Worm (Caenorhabditis elegans): ENCODE data around the gene Y2H9A.6.

Y2H9A.6 gene

DNA sequence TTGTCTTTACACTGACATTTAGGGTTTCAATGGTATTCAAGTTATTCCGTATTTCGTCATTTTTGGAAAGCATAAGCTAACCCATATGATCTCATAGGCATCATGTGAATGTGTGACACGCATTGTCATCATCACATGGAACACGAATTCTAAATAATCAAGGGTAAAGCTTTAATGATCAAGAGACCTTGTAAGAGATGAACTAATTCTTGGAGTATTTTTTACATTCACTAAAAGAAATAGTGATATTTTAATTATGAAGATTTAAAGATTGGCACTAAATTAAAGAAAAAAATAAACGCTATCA is 31.7 kb upstream of the Y2H9A.6 start:
- TF ChIP-seq Y53G8AR.9 (GFP tag; conservative IDR thresholded peaks at IDR 0.05) = no peak
- no peak for TF ChIP-seq Y53F4B.3 (GFP tag; IDR thresholded peaks at IDR 0.05)

- TF ChIP-seq nhr-179 (tag; optimal IDR thresholded peaks at IDR 0.05) (no peak), lin-35 (GFP tag; optimal IDR thresholded peaks at IDR 0.05) (no peak), nhr-80 (tag; optimal IDR thresholded peaks at IDR 0.05) (no peak), pbrm-1 (GFP tag; IDR thresholded peaks at IDR 0.05) (no peak), C17E4.6 (GFP tag; IDR thresholded peaks at IDR 0.05) (no peak), T07F8.4 (tag; optimal IDR thresholded peaks at IDR 0.05) (no peak), F39B2.1 (GFP tag; IDR thresholded peaks at IDR 0.05) (no peak), dpl-1 (GFP tag; optimal IDR thresholded peaks at IDR 0.05) (no peak), madf-6 (GFP tag; IDR thresholded peaks at IDR 0.05) (no peak), Y67H2A.10 (GFP tag; conservative IDR thresholded peaks at IDR 0.05) (no peak), bed-1 (GFP tag; IDR thresholded peaks at IDR 0.05) (no peak), F10E7.11 (tag; optimal IDR thresholded peaks at IDR 0.05) (no peak), ceh-58 (GFP tag; IDR thresholded peaks at IDR 0.05) (no peak), Y56A3A.18 (GFP tag; IDR thresholded peaks at IDR 0.05) (no peak), C06A6.2 (GFP tag; conservative IDR thresholded peaks at IDR 0.05) (no peak), hsf-1 (GFP tag; IDR thresholded peaks at IDR 0.05) (no peak), attf-3 (GFP tag; conservative IDR thresholded peaks at IDR 0.05) (no peak), dpff-1 (tag; optimal IDR thresholded peaks at IDR 0.05) (no peak), ztf-26 (tag; optimal IDR thresholded peaks at IDR 0.05) (no peak)
These were observed 30.3 kb upstream of the Y2H9A.6 start for ce11 chrV:13413301-13413700.

DNA sequence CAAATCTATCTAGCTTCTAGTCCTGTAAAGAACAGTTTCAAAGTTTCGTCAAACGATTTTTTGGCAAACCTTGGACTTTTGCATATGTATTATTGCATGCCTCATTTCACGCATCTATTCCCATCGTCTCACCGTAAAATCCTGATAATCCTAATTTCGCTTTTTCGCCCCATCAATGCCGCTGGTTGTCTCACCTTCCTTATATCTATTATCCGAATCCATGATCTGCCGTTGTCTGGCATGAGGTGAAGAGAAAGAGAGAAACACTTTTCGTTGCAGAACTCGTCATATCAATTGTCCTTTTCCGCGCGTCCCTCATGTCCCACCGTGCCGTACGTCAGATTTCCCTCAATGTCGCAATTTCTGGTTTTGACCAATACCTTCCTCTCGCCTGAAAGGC is 29.1 kb upstream of the Y2H9A.6 start, which contains the start of gene cut-2:
Gene cut-2, plus strand, starts transcription at position 365 of the 400 bp plus-strand sequence.
- no peak for TF ChIP-seq repo-1 (tag; optimal IDR thresholded peaks at IDR 0.05)
- no peak for TF ChIP-seq T07F8.4 (tag; optimal IDR thresholded peaks at IDR 0.05)
- no peak for TF ChIP-seq sptf-2 (GFP tag; optimal IDR thresholded peaks at IDR 0.05)
- no peak for TF ChIP-seq tbp1 (GFP tag; optimal IDR thresholded peaks at IDR 0.05)
- TF ChIP-seq sea-2 (GFP tag; IDR thresholded peaks at IDR 0.05) = no peak
- TF ChIP-seq nhr-27 (tag; optimal IDR thresholded peaks at IDR 0.05) = no peak
- TF ChIP-seq hlh-26 (GFP tag; conservative IDR thresholded peaks at IDR 0.05) = no peak
- no peak for TF ChIP-seq F23B12.7 (tag; optimal IDR thresholded peaks at IDR 0.05; ENCODE audit: insufficient read depth)
- TF ChIP-seq F22D6.2 (tag; optimal IDR thresholded peaks at IDR 0.05) = no peak
- no peak for TF ChIP-seq dpff-1 (tag; optimal IDR thresholded peaks at IDR 0.05)
- no peak for TF ChIP-seq ekl-4 (GFP tag; IDR thresholded peaks at IDR 0.05)
- no peak for TF ChIP-seq D2030.7 (GFP tag; IDR thresholded peaks at IDR 0.05)
- no peak for TF ChIP-seq snpc-1.3 (tag; optimal IDR thresholded peaks at IDR 0.05; ENCODE audit: insufficient read depth)
- no peak for TF ChIP-seq snpc-3.4 (tag; optimal IDR thresholded peaks at IDR 0.05)
- TF ChIP-seq B0336.3 (GFP tag; IDR thresholded peaks at IDR 0.05) = no peak

DNA sequence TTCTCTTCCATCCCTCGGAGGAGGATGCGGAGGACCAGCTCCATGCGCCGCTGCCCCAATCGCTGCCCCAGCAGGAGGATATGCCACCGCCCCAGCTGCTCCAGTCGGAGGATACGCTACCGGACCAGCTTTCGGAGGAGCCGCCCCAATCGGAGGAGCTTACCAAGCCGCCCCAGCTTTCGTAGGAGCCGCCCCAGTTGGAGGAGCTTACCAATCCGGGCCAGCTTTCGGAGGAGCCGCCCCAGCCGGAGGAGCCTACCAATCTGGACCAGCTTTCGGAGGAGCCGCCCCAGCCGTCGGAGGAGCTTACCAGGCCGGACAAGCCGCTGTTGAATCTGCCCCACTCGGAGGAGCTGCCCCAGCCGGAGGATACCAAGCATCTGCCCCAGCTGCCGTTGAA is 28.2 kb upstream of the Y2H9A.6 start:
- TF ChIP-seq hlh-26 (GFP tag; conservative IDR thresholded peaks at IDR 0.05) (0 out of 2 replicates have a peak, but pooled peaks have one; percentile 42), gei-17 (GFP tag; optimal IDR thresholded peaks at IDR 0.05) (no peak), aptf-3 (GFP tag; IDR thresholded peaks at IDR 0.05) (0 out of 2 replicates have a peak, but pooled peaks have one; percentile 45), egrh-3 (GFP tag; IDR thresholded peaks at IDR 0.05) (peak; percentile 98), ztf-28 (GFP tag; IDR thresholded peaks at IDR 0.05) (0 out of 2 replicates have a peak, but pooled peaks have one; percentile 26), zim-3 (tag; optimal IDR thresholded peaks at IDR 0.05) (peak; percentile 30), somi-1 (GFP tag; optimal IDR thresholded peaks at IDR 0.05) (peak; percentile 38), nfyb-1 (GFP tag; IDR thresholded peaks at IDR 0.05) (0 out of 2 replicates have a peak, but pooled peaks have one; percentile 48), madf-8 (GFP tag; conservative IDR thresholded peaks at IDR 0.05) (no peak), tbx-9 (tag; optimal IDR thresholded peaks at IDR 0.05; ENCODE audit: borderline replicate concordance) (no peak), mes-4 (tag; optimal IDR thresholded peaks at IDR 0.05) (peak; percentile 53)

Measured in whole organism, young adult.